Fruit fly (Drosophila melanogaster) whole organism, prepupa: ENCODE results near the gene CG11699.

Experiments used
- Blimp-1 ChIP-seq: fragments of 200-800 bp; sonication (Bioruptor generic); optimal IDR thresholded peaks from 3 replicates; lab custom pipeline; 2017; ENCODE audit warnings: missing biosample characterization, missing genetic modification characterization, mild to moderate bottlenecking, moderate library complexity, missing genetic modification reagents
- CG10669 ChIP-seq: fragments of 200-800 bp; sonication (Bioruptor generic); optimal IDR thresholded peaks from 3 replicates; lab custom pipeline; 2018; ENCODE audit warnings: missing biosample characterization, mild to moderate bottlenecking, missing genetic modification characterization, moderate library complexity
- CG11294 ChIP-seq: fragments of 200-800 bp; sonication (Bioruptor generic); IDR thresholded peaks from 2 replicates; pipeline ENCODE4 v1.3.6; 2022; ENCODE audit warnings: missing biosample characterization, missing genetic modification characterization
- CG11762 ChIP-seq: fragments of 200-800 bp; sonication (Bioruptor generic); optimal IDR thresholded peaks from 3 replicates; lab custom pipeline; 2016; ENCODE audit warnings: missing biosample characterization, missing genetic modification characterization; ENCODE audit not compliant: insufficient read depth
- CG11902 ChIP-seq: fragments of 200-800 bp; sonication (Bioruptor generic); optimal IDR thresholded peaks from 3 replicates; lab custom pipeline; 2016; ENCODE audit warnings: missing biosample characterization, missing genetic modification characterization
- CG15336 ChIP-seq: fragments of 200-800 bp; sonication (Bioruptor generic); IDR thresholded peaks from 2 replicates; pipeline ENCODE4 v1.3.6; 2022; ENCODE audit warnings: missing biosample characterization, missing genetic modification characterization
- CG1621 ChIP-seq: fragments of 200-800 bp; sonication (Bioruptor generic); optimal IDR thresholded peaks from 3 replicates; lab custom pipeline; 2018; ENCODE audit warnings: missing biosample characterization, mild to moderate bottlenecking, missing genetic modification characterization
- CG3032 ChIP-seq: fragments of 200-800 bp; optimal IDR thresholded peaks from 2 replicates; lab custom pipeline; 2019; ENCODE audit warnings: missing biosample characterization, mild to moderate bottlenecking, missing genetic modification characterization, moderate library complexity
- CG32006 ChIP-seq: fragments of 200-800 bp; sonication (Bioruptor generic); optimal IDR thresholded peaks from 3 replicates; lab custom pipeline; 2017; ENCODE audit warnings: missing biosample characterization, mild to moderate bottlenecking, missing genetic modification characterization
- CG34406 ChIP-seq: fragments of 200-800 bp; sonication (Bioruptor generic); optimal IDR thresholded peaks from 3 replicates; lab custom pipeline; 2016; ENCODE audit warnings: missing biosample characterization, missing genetic modification characterization
- CG4318 ChIP-seq: fragments of 200-800 bp; sonication (Bioruptor generic); optimal IDR thresholded peaks from 3 replicates; lab custom pipeline; 2017; ENCODE audit warnings: missing biosample characterization, mild to moderate bottlenecking, missing genetic modification characterization
- CG6276 ChIP-seq: fragments of 200-800 bp; sonication (Bioruptor generic); optimal IDR thresholded peaks from 2 replicates; lab custom pipeline; 2017; ENCODE audit warnings: missing biosample characterization, mild to moderate bottlenecking, missing genetic modification characterization
- CG6808 ChIP-seq: fragments of 200-800 bp; sonication (Bioruptor generic); optimal IDR thresholded peaks from 3 replicates; lab custom pipeline; 2017; ENCODE audit warnings: missing biosample characterization, missing genetic modification characterization, mild to moderate bottlenecking, moderate library complexity, missing genetic modification reagents
- CG6854 ChIP-seq: fragments of 200-800 bp; sonication (Bioruptor generic); optimal IDR thresholded peaks from 2 replicates; lab custom pipeline; 2017; ENCODE audit warnings: missing biosample characterization, mild to moderate bottlenecking, missing genetic modification characterization
- CG7368 ChIP-seq: fragments of 200-800 bp; sonication (Bioruptor generic); optimal IDR thresholded peaks from 3 replicates; lab custom pipeline; 2016; ENCODE audit warnings: missing biosample characterization, missing genetic modification characterization
- CG8119 ChIP-seq: fragments of 200-800 bp; sonication (Bioruptor generic); IDR thresholded peaks from 3 replicates; pipeline ENCODE4 v1.3.6; 2022; ENCODE audit warnings: missing biosample characterization, missing genetic modification characterization
- CG8319 ChIP-seq: fragments of 200-800 bp; sonication (Bioruptor generic); optimal IDR thresholded peaks from 3 replicates; lab custom pipeline; 2016; ENCODE audit warnings: missing biosample characterization, missing genetic modification characterization
- CG9139 ChIP-seq: fragments of 200-800 bp; sonication (Bioruptor generic); optimal IDR thresholded peaks from 3 replicates; lab custom pipeline; 2017; ENCODE audit warnings: missing biosample characterization, mild to moderate bottlenecking, missing genetic modification characterization
- Eip93F ChIP-seq: fragments of 200-800 bp; sonication (Bioruptor generic); optimal IDR thresholded peaks from 2 replicates; lab custom pipeline; 2016; ENCODE audit warnings: missing biosample characterization, mild to moderate bottlenecking, missing genetic modification characterization
- Ets21C ChIP-seq: fragments of 200-800 bp; sonication (Bioruptor generic); optimal IDR thresholded peaks from 3 replicates; lab custom pipeline; 2016; ENCODE audit warnings: missing biosample characterization, missing genetic modification characterization
- Ets96B ChIP-seq: fragments of 200-800 bp; optimal IDR thresholded peaks from 2 replicates; lab custom pipeline; 2019; ENCODE audit warnings: missing biosample characterization, mild to moderate bottlenecking, missing genetic modification characterization, moderate library complexity
- Gug ChIP-seq: fragments of 200-800 bp; sonication (Bioruptor generic); IDR thresholded peaks from 2 replicates; pipeline ENCODE4 v1.3.6; 2022; ENCODE audit warnings: missing biosample characterization, missing genetic modification characterization
- Hr39 ChIP-seq: fragments of 200-800 bp; sonication (Bioruptor generic); optimal IDR thresholded peaks from 2 replicates; lab custom pipeline; 2016; ENCODE audit warnings: missing biosample characterization, missing genetic modification characterization
- Lpt ChIP-seq: fragments of 200-800 bp; sonication (Bioruptor generic); optimal IDR thresholded peaks from 3 replicates; lab custom pipeline; 2016; ENCODE audit warnings: missing biosample characterization, missing genetic modification characterization
- Met ChIP-seq: fragments of 200-800 bp; sonication (Bioruptor generic); optimal IDR thresholded peaks from 3 replicates; lab custom pipeline; 2016; ENCODE audit warnings: missing biosample characterization, missing genetic modification characterization
- Smox ChIP-seq: fragments of 200-800 bp; sonication (Bioruptor generic); optimal IDR thresholded peaks from 3 replicates; lab custom pipeline; 2016; ENCODE audit warnings: missing biosample characterization, missing genetic modification characterization
- acj6 ChIP-seq: fragments of 200-800 bp; sonication (Bioruptor generic); optimal IDR thresholded peaks from 3 replicates; lab custom pipeline; 2016; ENCODE audit warnings: missing biosample characterization, missing genetic modification characterization
- cyc ChIP-seq: fragments of 200-800 bp; sonication (Bioruptor generic); optimal IDR thresholded peaks from 3 replicates; lab custom pipeline; 2016; ENCODE audit warnings: missing biosample characterization, missing genetic modification characterization
- dac ChIP-seq: fragments of 200-800 bp; sonication (Bioruptor generic); optimal IDR thresholded peaks from 2 replicates; lab custom pipeline; 2017; ENCODE audit warnings: missing biosample characterization, mild to moderate bottlenecking, missing genetic modification characterization
- dsx ChIP-seq: fragments of 200-800 bp; optimal IDR thresholded peaks from 3 replicates; lab custom pipeline; 2019; ENCODE audit warnings: missing biosample characterization, mild to moderate bottlenecking, missing genetic modification characterization, moderate library complexity; ENCODE audit not compliant: poor library complexity, severe bottlenecking
- eg ChIP-seq: fragments of 200-800 bp; sonication (Bioruptor generic); IDR thresholded peaks from 3 replicates; pipeline ENCODE4 v1.3.6; 2022; ENCODE audit warnings: missing biosample characterization, missing genetic modification characterization
- esn ChIP-seq: fragments of 200-800 bp; sonication (Bioruptor generic); optimal IDR thresholded peaks from 2 replicates; lab custom pipeline; 2016; ENCODE audit warnings: missing biosample characterization, mild to moderate bottlenecking, missing genetic modification characterization, moderate library complexity
- fd59A ChIP-seq: fragments of 200-800 bp; sonication (Bioruptor generic); optimal IDR thresholded peaks from 2 replicates; lab custom pipeline; 2017; ENCODE audit warnings: missing biosample characterization, mild to moderate bottlenecking, missing genetic modification characterization, missing genetic modification reagents
- fd85E ChIP-seq: fragments of 200-800 bp; sonication (Bioruptor generic); optimal IDR thresholded peaks from 3 replicates; lab custom pipeline; 2016; ENCODE audit warnings: missing biosample characterization, missing genetic modification characterization
- fkh ChIP-seq: fragments of 200-800 bp; sonication (Bioruptor generic); optimal IDR thresholded peaks from 3 replicates; lab custom pipeline; 2017; ENCODE audit warnings: missing biosample characterization, mild to moderate bottlenecking, missing genetic modification characterization, moderate library complexity
- lz ChIP-seq: fragments of 200-800 bp; sonication (Bioruptor generic); optimal IDR thresholded peaks from 3 replicates; lab custom pipeline; 2016; ENCODE audit warnings: missing biosample characterization, missing genetic modification characterization
- net ChIP-seq: fragments of 200-800 bp; sonication (Bioruptor generic); optimal IDR thresholded peaks from 3 replicates; lab custom pipeline; 2016; ENCODE audit warnings: missing biosample characterization, missing genetic modification characterization
- pdm3 ChIP-seq: fragments of 200-800 bp; sonication (Bioruptor generic); optimal IDR thresholded peaks from 3 replicates; lab custom pipeline; 2016; ENCODE audit warnings: missing biosample characterization, missing genetic modification characterization
- salr ChIP-seq, 2 experiments: fragments of 200-800 bp; sonication (Bioruptor generic); optimal IDR thresholded peaks; 3 replicates each; lab custom pipeline; 2016 to 2018; ENCODE audit warnings: missing biosample characterization in 2 of 2, missing genetic modification characterization in 2 of 2, mild to moderate bottlenecking in 1 of 2
- spab ChIP-seq: fragments of 200-800 bp; sonication (Bioruptor generic); optimal IDR thresholded peaks from 2 replicates; lab custom pipeline; 2017; ENCODE audit warnings: missing biosample characterization, mild to moderate bottlenecking, missing genetic modification characterization, missing genetic modification reagents
- ss ChIP-seq, 2 experiments: fragments of 200-800 bp; sonication (Bioruptor generic); optimal IDR thresholded peaks; 2 replicates in 1 of 2; 3 replicates in 1 of 2; lab custom pipeline; 2017 to 2018; ENCODE audit warnings: mild to moderate bottlenecking in 2 of 2, missing biosample characterization in 2 of 2, missing genetic modification characterization in 2 of 2, moderate library complexity in 1 of 2
- svp ChIP-seq: fragments of 200-800 bp; sonication (Bioruptor generic); peaks from one replicate; lab custom pipeline; 2016; ENCODE audit warnings: missing biosample characterization, missing genetic modification characterization
- topi ChIP-seq: fragments of 200-800 bp; sonication (Bioruptor generic); optimal IDR thresholded peaks from 3 replicates; lab custom pipeline; 2016; ENCODE audit warnings: missing biosample characterization, missing genetic modification characterization
- vri ChIP-seq: fragments of 200-800 bp; sonication (Bioruptor generic); optimal IDR thresholded peaks from 3 replicates; lab custom pipeline; 2016; ENCODE audit warnings: missing biosample characterization, mild to moderate bottlenecking, missing genetic modification characterization

The CG11699 gene

dm6 chrX:11569956-11570695 lies at the start of gene CG11699, which contains the start of gene Polr2A (continued):
- peak; percentile 64 for TF ChIP-seq CG6808 (GFP tag; lab: Kevin White, UChicago)
- TF ChIP-seq CG32006 (GFP tag; lab: Kevin White, UChicago): peak; percentile 31
- no peak for TF ChIP-seq CG34406 (GFP tag; lab: Kevin White, UChicago)
- peak; percentile 31 for TF ChIP-seq Ets96B (tag; lab: Kevin White, UChicago)
- TF ChIP-seq eg: peak; percentile 38; the same call in 1 of the 3 replicates
- no peak for TF ChIP-seq fd85E (GFP tag; lab: Kevin White, UChicago)
- TF ChIP-seq fkh (GFP tag; lab: Kevin White, UChicago): no peak
- TF ChIP-seq spab (GFP tag; lab: Kevin White, UChicago): no peak
- TF ChIP-seq net: no peak

dm6 chrX:11521561-11522546 lies 48.6 kb upstream of the CG11699 start:
- TF ChIP-seq Ets96B (tag; lab: Kevin White, UChicago) (peak; percentile 52), pdm3 (GFP tag; lab: Kevin White, UChicago) (peak; percentile 60), CG1621 (tag; lab: Kevin White, UChicago) (peak; percentile 3), topi (GFP tag; lab: Kevin White, UChicago) (peak; percentile 33), spab (GFP tag; lab: Kevin White, UChicago) (peak; percentile 14), CG8119 (peak; percentile 54), salr (GFP tag; optimal IDR thresholded peaks at IDR 0.05; lab: Kevin White, UChicago) (peak in 1 of 2 experiments; percentile 49), CG6276 (GFP tag; lab: Kevin White, UChicago) (peak; percentile 39), Smox (GFP tag; lab: Kevin White, UChicago) (peak; percentile 13), CG4318 (GFP tag; lab: Kevin White, UChicago) (no peak), CG10669 (peak; percentile 19), CG3032 (peak; percentile 49), Eip93F (GFP tag; lab: Kevin White, UChicago) (no peak), vri (GFP tag; lab: Kevin White, UChicago) (no peak), CG11902 (GFP tag; lab: Kevin White, UChicago) (no peak), svp (GFP tag; lab: Kevin White, UChicago) (peak; percentile 93), Ets21C (no peak), CG6854 (GFP tag; lab: Kevin White, UChicago) (no peak), Blimp-1 (GFP tag; lab: Kevin White, UChicago) (no peak), lz (no peak), fkh (GFP tag; lab: Kevin White, UChicago) (no peak), CG9139 (GFP tag; lab: Kevin White, UChicago) (no peak), ss (GFP tag; optimal IDR thresholded peaks at IDR 0.05; lab: Kevin White, UChicago) (peak; percentile 59 to 75), net (peak; percentile 15), Hr39 (GFP tag; lab: Kevin White, UChicago) (peak; percentile 20), Met (GFP tag; lab: Kevin White, UChicago) (peak; percentile 11), esn (GFP tag; lab: Kevin White, UChicago) (peak; percentile 41), cyc (GFP tag; lab: Kevin White, UChicago) (no peak), eg (peak; percentile 68; the same call in 2 of the 3 replicates), fd59A (GFP tag; lab: Kevin White, UChicago) (peak; percentile 25), dac (GFP tag; lab: Kevin White, UChicago) (no peak), Lpt (GFP tag; lab: Kevin White, UChicago) (no peak), dsx (GFP tag; lab: Kevin White, UChicago) (peak; percentile 32), acj6 (GFP tag; lab: Kevin White, UChicago) (peak; percentile 65), CG7368 (GFP tag; lab: Kevin White, UChicago) (peak; percentile 31), CG8319 (GFP tag; lab: Kevin White, UChicago) (peak; percentile 17), CG15336 (GFP tag; lab: Robert Waterston, UW) (peak; percentile 68), CG11762 (GFP tag; lab: Kevin White, UChicago) (peak; percentile 32), Gug (peak; percentile 32), CG11294 (GFP tag; lab: Robert Waterston, UW) (peak; percentile 60; the same call in 1 of the 2 replicates)
